Fruit fly (Drosophila melanogaster): ENCODE results near the gene CG44038.

Gene CG44038

DNA sequence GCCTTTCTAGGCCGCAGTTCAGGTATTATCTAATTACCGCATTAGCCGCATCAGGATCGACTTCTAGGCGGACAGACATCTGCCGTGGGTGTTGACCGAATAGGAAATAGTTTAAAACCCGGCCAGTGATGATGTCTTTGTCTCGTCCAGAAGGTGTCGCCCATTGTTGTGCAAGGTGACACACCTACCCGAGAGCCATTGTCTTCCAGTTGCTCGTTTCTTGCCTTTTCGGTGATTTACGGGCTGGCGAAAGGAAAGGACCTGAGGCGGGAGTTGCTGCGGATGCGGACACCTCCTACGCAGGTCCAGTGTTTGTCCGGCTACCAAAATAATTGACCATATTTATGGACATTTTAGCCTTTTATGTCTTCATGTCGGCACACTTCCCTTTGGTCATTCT lies 12.5 kb upstream of the CG44038 start:
- TF ChIP-seq CG10669 (GFP tag; optimal IDR thresholded peaks at IDR 0.05): no peak
- no peak for TF ChIP-seq spab (GFP tag; optimal IDR thresholded peaks at IDR 0.05)

dm6 chr3R:12250204-12250603 lies 10.6 kb upstream of the CG44038 start:
- TF ChIP-seq fkh (GFP tag; optimal IDR thresholded peaks at IDR 0.05) (peak; percentile 73), CG4318 (GFP tag; optimal IDR thresholded peaks at IDR 0.05) (no peak)

dm6 chr3R:12251534-12251933 lies 9.2 kb upstream of the CG44038 start:
- TF ChIP-seq Sox14 (GFP tag; optimal IDR thresholded peaks at IDR 0.05) (no peak), Met (GFP tag; optimal IDR thresholded peaks at IDR 0.05) (no peak), pdm3 (GFP tag; optimal IDR thresholded peaks at IDR 0.05) (no peak), acj6 (GFP tag; optimal IDR thresholded peaks at IDR 0.05) (no peak), CG34406 (GFP tag; optimal IDR thresholded peaks at IDR 0.05) (no peak), ss (GFP tag; optimal IDR thresholded peaks at IDR 0.05) (no peak), CG3032 (tag; optimal IDR thresholded peaks at IDR 0.05) (no peak), cyc (GFP tag; optimal IDR thresholded peaks at IDR 0.05) (no peak), Ets21C (GFP tag; optimal IDR thresholded peaks at IDR 0.05) (no peak), net (GFP tag; optimal IDR thresholded peaks at IDR 0.05) (no peak), OdsH (GFP tag; optimal IDR thresholded peaks at IDR 0.05) (no peak), lz (GFP tag; optimal IDR thresholded peaks at IDR 0.05) (no peak), CG31627 (GFP tag; optimal IDR thresholded peaks at IDR 0.05) (no peak), CG10631 (GFP tag; optimal IDR thresholded peaks at IDR 0.05) (no peak), spab (GFP tag; optimal IDR thresholded peaks at IDR 0.05) (no peak), CG8119 (GFP tag; IDR thresholded peaks at IDR 0.05) (no peak), CG6854 (GFP tag; optimal IDR thresholded peaks at IDR 0.05) (no peak), CG7368 (GFP tag; optimal IDR thresholded peaks at IDR 0.05) (no peak), Gug (GFP tag; IDR thresholded peaks at IDR 0.05) (no peak), vri (GFP tag; optimal IDR thresholded peaks at IDR 0.05) (no peak)

- TF ChIP-seq CG6792 (GFP tag; optimal IDR thresholded peaks at IDR 0.05): no peak
- no peak for TF ChIP-seq Hr38 (GFP tag; optimal IDR thresholded peaks at IDR 0.05)
- no peak for TF ChIP-seq acj6 (GFP tag; optimal IDR thresholded peaks at IDR 0.05)
- no peak for TF ChIP-seq CG1621 (tag; optimal IDR thresholded peaks at IDR 0.05)
- no peak for TF ChIP-seq Met (GFP tag; optimal IDR thresholded peaks at IDR 0.05)
- no peak for TF ChIP-seq salr (GFP tag; optimal IDR thresholded peaks at IDR 0.05)
- TF ChIP-seq lz (GFP tag; optimal IDR thresholded peaks at IDR 0.05): no peak
- no peak for TF ChIP-seq Eip93F (GFP tag; optimal IDR thresholded peaks at IDR 0.05)
- no peak for TF ChIP-seq eg (GFP tag; IDR thresholded peaks at IDR 0.05)
- TF ChIP-seq vri (GFP tag; optimal IDR thresholded peaks at IDR 0.05): no peak
- TF ChIP-seq spab (GFP tag; optimal IDR thresholded peaks at IDR 0.05): no peak
- TF ChIP-seq CG6808 (GFP tag; optimal IDR thresholded peaks at IDR 0.05): no peak
- no peak for TF ChIP-seq CG11294 (GFP tag; IDR thresholded peaks at IDR 0.05)
- no peak for TF ChIP-seq dsx (GFP tag; optimal IDR thresholded peaks at IDR 0.05; ENCODE audit: poor library complexity, severe bottlenecking)
- TF ChIP-seq Eip75B (GFP tag; optimal IDR thresholded peaks at IDR 0.05): no peak
- no peak for TF ChIP-seq OdsH (GFP tag; optimal IDR thresholded peaks at IDR 0.05)
- no peak for TF ChIP-seq Sox14 (GFP tag; optimal IDR thresholded peaks at IDR 0.05)
- TF ChIP-seq CG8319 (GFP tag; optimal IDR thresholded peaks at IDR 0.05): no peak
- no peak for TF ChIP-seq achi (GFP tag; optimal IDR thresholded peaks at IDR 0.05)
Measured at dm6 chr3R:12252457-12253065, 8.2 kb upstream of the CG44038 start.
